Fruit fly (Drosophila melanogaster) whole organism: ENCODE measurements around the gene Naxe.

Source experiments
- CG8478 ChIP-seq: fragments of >200 bp; optimal IDR thresholded peaks from 2 replicates; lab custom pipeline; 2018; ENCODE audit warnings: inconsistent platforms
- Dll ChIP-seq: fragments of >200 bp; optimal IDR thresholded peaks from 2 replicates; lab custom pipeline; 2017
- EcR ChIP-seq, 2 experiments: fragments of >200 bp; optimal IDR thresholded peaks; 2 replicates each; lab custom pipeline; 2017; ENCODE audit warnings: missing biosample characterization in 2 of 2, missing genetic modification characterization in 2 of 2, missing genetic modification reagents in 2 of 2
- pan ChIP-seq: fragments of >200 bp; optimal IDR thresholded peaks from 2 replicates; lab custom pipeline; 2017
- psq ChIP-seq: fragments of >200 bp; optimal IDR thresholded peaks from 2 replicates; lab custom pipeline; 2017
- usp ChIP-seq: fragments of >200 bp; optimal IDR thresholded peaks from 2 replicates; lab custom pipeline; 2017; ENCODE audit warnings: missing biosample characterization, missing genetic modification characterization, mixed read lengths

DNA sequence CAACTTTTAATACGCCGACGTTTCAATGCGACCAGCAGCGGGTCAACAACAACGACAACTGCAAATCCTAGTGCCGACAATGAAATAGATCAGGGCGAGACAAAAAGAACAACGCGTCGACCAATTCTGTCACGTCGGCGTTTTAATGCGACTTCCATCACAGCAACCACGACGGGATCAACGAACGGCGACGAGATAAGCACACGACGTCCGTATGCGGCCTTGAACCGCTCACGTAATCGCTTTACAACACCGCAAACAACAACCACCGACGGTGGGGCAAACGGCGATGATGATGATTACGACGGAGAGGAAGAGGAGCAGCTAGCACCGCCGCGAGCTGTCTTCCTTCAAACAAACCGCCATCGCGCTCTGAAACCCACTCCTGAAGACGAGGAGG, 46.4 kb downstream of the Naxe start:
- TF ChIP-seq CG8478 (lab: Kevin White, UChicago): no peak
- no peak for TF ChIP-seq EcR (GFP tag; optimal IDR thresholded peaks at IDR 0.05; lab: Kevin White, UChicago)
- TF ChIP-seq psq (lab: Kevin White, UChicago): no peak
- TF ChIP-seq usp: no peak
- no peak for TF ChIP-seq Dll (lab: Kevin White, UChicago)
- no peak for TF ChIP-seq pan
